Worm (Caenorhabditis elegans): Measurements from ENCODE around the gene prmt-5.

Gene prmt-5

ce11 chrIII:5227831-5228467 is 2.4 kb upstream of the prmt-5 start, which contains the start of the genes C34E10.12, C34E10.10 and atp-2:
Gene C34E10.12, minus strand, starts transcription at chrIII:5227881.
Gene C34E10.10, minus strand, starts transcription at chrIII:5227884.
Gene atp-2, plus strand, starts transcription at chrIII:5228417.
- peak; percentile 25 for TF ChIP-seq cog-1 (tag; optimal IDR thresholded peaks at IDR 0.05)
- no peak; the same call in 1 of the 2 replicates for TF ChIP-seq klf-2 (GFP tag; conservative IDR thresholded peaks at IDR 0.05)
- no peak for TF ChIP-seq T22C8.4 (GFP tag; IDR thresholded peaks at IDR 0.05)
- no peak; the same call in 1 of the 2 replicates for TF ChIP-seq flt-1 (GFP tag; IDR thresholded peaks at IDR 0.05)
- peak; percentile 69; the same call in 1 of the 2 replicates for TF ChIP-seq ztf-23 (GFP tag; IDR thresholded peaks at IDR 0.05)
- TF ChIP-seq ztf-29 (GFP tag; IDR thresholded peaks at IDR 0.05), result peak; percentile 72
- peak; percentile 7 for TF ChIP-seq med-1 (GFP tag; optimal IDR thresholded peaks at IDR 0.05; ENCODE audit: insufficient read depth)
- TF ChIP-seq ref-1 (GFP tag; conservative IDR thresholded peaks at IDR 0.05), result no peak
- TF ChIP-seq tab-1 (GFP tag; IDR thresholded peaks at IDR 0.05), result no peak

- TF ChIP-seq ztf-23 (GFP tag; IDR thresholded peaks at IDR 0.05), result no peak
- TF ChIP-seq med-1 (GFP tag; optimal IDR thresholded peaks at IDR 0.05; ENCODE audit: insufficient read depth), result no peak
- no peak for TF ChIP-seq ztf-29 (GFP tag; IDR thresholded peaks at IDR 0.05)
- no peak for TF ChIP-seq cog-1 (tag; optimal IDR thresholded peaks at IDR 0.05)
- no peak for TF ChIP-seq T22C8.4 (GFP tag; IDR thresholded peaks at IDR 0.05)
- no peak for TF ChIP-seq tab-1 (GFP tag; IDR thresholded peaks at IDR 0.05)
- no peak for TF ChIP-seq ref-1 (GFP tag; conservative IDR thresholded peaks at IDR 0.05)
- TF ChIP-seq klf-2 (GFP tag; conservative IDR thresholded peaks at IDR 0.05), result no peak
- TF ChIP-seq flt-1 (GFP tag; IDR thresholded peaks at IDR 0.05), result no peak
These were observed 1.5 kb upstream of the prmt-5 start for ce11 chrIII:5228839-5229238.

- no peak for TF ChIP-seq klf-2 (GFP tag; conservative IDR thresholded peaks at IDR 0.05)
- TF ChIP-seq flt-1 (GFP tag; IDR thresholded peaks at IDR 0.05), result no peak
- TF ChIP-seq cog-1 (tag; optimal IDR thresholded peaks at IDR 0.05), result no peak
- no peak for TF ChIP-seq med-1 (GFP tag; optimal IDR thresholded peaks at IDR 0.05; ENCODE audit: insufficient read depth)
- no peak for TF ChIP-seq T22C8.4 (GFP tag; IDR thresholded peaks at IDR 0.05)
- no peak for TF ChIP-seq ztf-29 (GFP tag; IDR thresholded peaks at IDR 0.05)
- TF ChIP-seq ref-1 (GFP tag; conservative IDR thresholded peaks at IDR 0.05), result no peak
- TF ChIP-seq ztf-23 (GFP tag; IDR thresholded peaks at IDR 0.05), result no peak
These were observed 674 bp upstream of the prmt-5 start for ce11 chrIII:5229511-5230250.

DNA sequence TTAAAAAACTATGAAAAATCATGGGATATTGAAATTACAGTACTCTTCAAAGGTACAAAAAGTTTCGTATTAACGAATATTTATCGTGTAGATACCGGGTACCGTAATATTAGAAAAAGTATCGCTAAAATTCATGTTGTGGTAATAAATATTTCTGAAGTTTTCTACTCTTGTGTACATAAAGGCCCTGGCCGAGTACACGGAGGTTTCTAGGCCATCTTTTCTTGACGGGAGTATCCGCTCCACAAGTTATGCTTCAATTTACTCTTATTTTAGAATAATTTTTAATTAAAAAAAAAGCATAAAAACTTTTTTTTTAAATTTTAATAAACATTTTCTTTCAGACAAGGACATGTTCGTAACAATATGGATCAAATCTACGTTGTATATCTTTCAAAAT is 2.8 kb downstream of the prmt-5 start:
- TF ChIP-seq T22C8.4 (GFP tag; IDR thresholded peaks at IDR 0.05) (no peak), tab-1 (GFP tag; IDR thresholded peaks at IDR 0.05) (no peak), med-1 (GFP tag; optimal IDR thresholded peaks at IDR 0.05; ENCODE audit: insufficient read depth) (no peak), cog-1 (tag; optimal IDR thresholded peaks at IDR 0.05) (no peak), ztf-23 (GFP tag; IDR thresholded peaks at IDR 0.05) (no peak), flt-1 (GFP tag; IDR thresholded peaks at IDR 0.05) (no peak), ref-1 (GFP tag; conservative IDR thresholded peaks at IDR 0.05) (no peak), ztf-29 (GFP tag; IDR thresholded peaks at IDR 0.05) (no peak), klf-2 (GFP tag; conservative IDR thresholded peaks at IDR 0.05) (no peak)

DNA sequence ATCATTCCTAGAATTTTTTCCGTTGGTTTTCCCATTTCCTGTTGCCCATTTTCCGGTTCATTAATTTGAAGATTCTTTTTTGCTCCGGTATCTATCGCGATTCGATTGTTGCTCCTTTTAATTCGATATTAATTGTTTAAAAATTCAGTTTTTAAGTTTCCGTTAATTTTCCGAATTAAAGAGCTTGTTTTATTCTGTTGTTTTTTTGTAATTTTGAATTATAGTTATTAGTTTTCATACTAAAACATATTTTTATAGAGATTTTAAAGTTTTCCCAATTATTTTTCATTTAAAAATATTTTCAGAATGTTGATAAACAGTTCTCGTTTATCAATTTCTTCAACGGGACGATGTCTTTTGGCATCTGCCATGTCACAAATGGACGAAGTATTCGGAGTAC is 4.0 kb downstream of the prmt-5 start, which contains the start of gene mrps-26:
Gene mrps-26, plus strand, starts transcription at position 301 of the 400 bp plus-strand sequence.
- TF ChIP-seq ref-1 (GFP tag; conservative IDR thresholded peaks at IDR 0.05) (no peak), med-1 (GFP tag; optimal IDR thresholded peaks at IDR 0.05; ENCODE audit: insufficient read depth) (no peak), T22C8.4 (GFP tag; IDR thresholded peaks at IDR 0.05) (no peak), tab-1 (GFP tag; IDR thresholded peaks at IDR 0.05) (no peak), ztf-29 (GFP tag; IDR thresholded peaks at IDR 0.05) (no peak), flt-1 (GFP tag; IDR thresholded peaks at IDR 0.05) (no peak), klf-2 (GFP tag; conservative IDR thresholded peaks at IDR 0.05) (no peak), cog-1 (tag; optimal IDR thresholded peaks at IDR 0.05) (no peak), ztf-23 (GFP tag; IDR thresholded peaks at IDR 0.05) (no peak)

- no peak for TF ChIP-seq klf-2 (GFP tag; conservative IDR thresholded peaks at IDR 0.05)
- TF ChIP-seq flt-1 (GFP tag; IDR thresholded peaks at IDR 0.05), result no peak
- no peak for TF ChIP-seq T22C8.4 (GFP tag; IDR thresholded peaks at IDR 0.05)
- no peak for TF ChIP-seq ref-1 (GFP tag; conservative IDR thresholded peaks at IDR 0.05)
- no peak for TF ChIP-seq cog-1 (tag; optimal IDR thresholded peaks at IDR 0.05)
- TF ChIP-seq med-1 (GFP tag; optimal IDR thresholded peaks at IDR 0.05; ENCODE audit: insufficient read depth), result no peak
- TF ChIP-seq ztf-23 (GFP tag; IDR thresholded peaks at IDR 0.05), result no peak
- no peak for TF ChIP-seq tab-1 (GFP tag; IDR thresholded peaks at IDR 0.05)
- TF ChIP-seq ztf-29 (GFP tag; IDR thresholded peaks at IDR 0.05), result no peak
These were observed 5.7 kb downstream of the prmt-5 start, which contains the start of gene prx-10 for ce11 chrIII:5236104-5236503. Gene prx-10, plus strand, starts transcription at chrIII:5236404.

ce11 chrIII:5241854-5242253 is 11.5 kb downstream of the prmt-5 start:
- TF ChIP-seq cog-1 (tag; optimal IDR thresholded peaks at IDR 0.05), result no peak
- no peak for TF ChIP-seq ztf-23 (GFP tag; IDR thresholded peaks at IDR 0.05)
- TF ChIP-seq ztf-29 (GFP tag; IDR thresholded peaks at IDR 0.05), result no peak
- TF ChIP-seq klf-2 (GFP tag; conservative IDR thresholded peaks at IDR 0.05), result no peak
- TF ChIP-seq ref-1 (GFP tag; conservative IDR thresholded peaks at IDR 0.05), result no peak
- TF ChIP-seq med-1 (GFP tag; optimal IDR thresholded peaks at IDR 0.05; ENCODE audit: insufficient read depth), result no peak
- no peak for TF ChIP-seq T22C8.4 (GFP tag; IDR thresholded peaks at IDR 0.05)
- no peak for TF ChIP-seq flt-1 (GFP tag; IDR thresholded peaks at IDR 0.05)
- no peak for TF ChIP-seq tab-1 (GFP tag; IDR thresholded peaks at IDR 0.05)

- TF ChIP-seq T22C8.4 (GFP tag; IDR thresholded peaks at IDR 0.05), result no peak
- no peak for TF ChIP-seq ref-1 (GFP tag; conservative IDR thresholded peaks at IDR 0.05)
- TF ChIP-seq cog-1 (tag; optimal IDR thresholded peaks at IDR 0.05), result no peak
- TF ChIP-seq ztf-23 (GFP tag; IDR thresholded peaks at IDR 0.05), result no peak
- no peak for TF ChIP-seq ztf-29 (GFP tag; IDR thresholded peaks at IDR 0.05)
- TF ChIP-seq flt-1 (GFP tag; IDR thresholded peaks at IDR 0.05), result no peak
- TF ChIP-seq klf-2 (GFP tag; conservative IDR thresholded peaks at IDR 0.05), result no peak
- no peak for TF ChIP-seq tab-1 (GFP tag; IDR thresholded peaks at IDR 0.05)
- no peak for TF ChIP-seq med-1 (GFP tag; optimal IDR thresholded peaks at IDR 0.05; ENCODE audit: insufficient read depth)
These were observed 14.2 kb downstream of the prmt-5 start, which contains the start of gene cnd-1 for ce11 chrIII:5244539-5244938. Gene cnd-1, minus strand, starts transcription at chrIII:5244639.

Data from whole organism, midembryonic.